Worm (Caenorhabditis elegans) whole organism, young adult: Measurements from ENCODE around the gene nifk-1.

Experiments used
- B0035.1 ChIP-seq: sonication (generic microtip); optimal IDR thresholded peaks from 2 replicates; lab custom pipeline; 2016; ENCODE audit warnings: missing genetic modification characterization, mild to moderate bottlenecking, missing compliant biosample characterization, missing genotype, missing genetic modification reagents
- C06A6.2 ChIP-seq: fragments of 200-800 bp; sonication (Bioruptor generic); conservative IDR thresholded peaks from 2 replicates; pipeline ENCODE4 v1.3.6; 2022; ENCODE audit warnings: missing genetic modification characterization, missing compliant biosample characterization
- C17E4.6 ChIP-seq: fragments of 200-800 bp; sonication (Bioruptor generic); IDR thresholded peaks from 2 replicates; pipeline ENCODE4 v1.3.6; 2022; ENCODE audit warnings: missing genetic modification reagents, missing genetic modification characterization, missing compliant biosample characterization
- F22D6.2 ChIP-seq: sonication (generic microtip); optimal IDR thresholded peaks from 2 replicates; lab custom pipeline; 2016; ENCODE audit warnings: mild to moderate bottlenecking, missing genetic modification characterization, missing compliant biosample characterization
- F39B2.1 ChIP-seq: fragments of 200-800 bp; sonication (Bioruptor generic); IDR thresholded peaks from 2 replicates; pipeline ENCODE4 v1.3.6; 2022; ENCODE audit warnings: missing genetic modification reagents, missing genetic modification characterization, missing compliant biosample characterization
- F57C9.4 ChIP-seq: sonication (generic microtip); optimal IDR thresholded peaks from 2 replicates; lab custom pipeline; 2017; ENCODE audit warnings: mild to moderate bottlenecking, missing genetic modification characterization, missing compliant biosample characterization
- K12H6.12 ChIP-seq: fragments of 200-800 bp; sonication (Bioruptor generic); optimal IDR thresholded peaks from 2 replicates; lab custom pipeline; 2018; ENCODE audit warnings: mild to moderate bottlenecking, missing genetic modification characterization, missing compliant biosample characterization
- Y56A3A.18 ChIP-seq: fragments of 200-800 bp; sonication (Bioruptor generic); IDR thresholded peaks from 2 replicates; pipeline ENCODE4 v1.3.6; 2022; ENCODE audit warnings: missing genetic modification reagents, missing genetic modification characterization, missing compliant biosample characterization
- athp-1 ChIP-seq: sonication (generic microtip); optimal IDR thresholded peaks from 2 replicates; lab custom pipeline; 2017; ENCODE audit warnings: mild to moderate bottlenecking, missing genetic modification characterization, missing compliant biosample characterization
- attf-3 ChIP-seq: fragments of 200-800 bp; sonication (Bioruptor generic); conservative IDR thresholded peaks from 2 replicates; pipeline ENCODE4 v1.3.6; 2022; ENCODE audit warnings: missing genetic modification reagents, missing genetic modification characterization, missing compliant biosample characterization
- attf-6 ChIP-seq: fragments of 200-800 bp; sonication (Bioruptor generic); IDR thresholded peaks from 2 replicates; pipeline ENCODE4 v1.3.6; 2022; ENCODE audit warnings: missing genetic modification reagents, missing genetic modification characterization, missing compliant biosample characterization
- bed-1 ChIP-seq: fragments of 200-800 bp; sonication (Bioruptor generic); IDR thresholded peaks from 2 replicates; pipeline ENCODE4 v1.3.6; 2022; ENCODE audit warnings: missing genetic modification reagents, missing genetic modification characterization, missing compliant biosample characterization
- cebp-1 ChIP-seq, 2 experiments: fragments of 200-800 bp in 1 of 2; sonication (Bioruptor generic) in 1 of 2; sonication (generic microtip) in 1 of 2; IDR thresholded peaks in 1 of 2; optimal IDR thresholded peaks in 1 of 2; 2 replicates each; pipeline versions ENCODE4 v1.3.6 to Lab custom; 2017 to 2022; ENCODE audit warnings: missing compliant biosample characterization in 2 of 2, missing genetic modification characterization in 2 of 2, mild to moderate bottlenecking in 1 of 2, missing genetic modification reagents in 1 of 2, moderate library complexity in 1 of 2
- cebp-2 ChIP-seq: fragments of 200-800 bp; sonication (Bioruptor generic); IDR thresholded peaks from 2 replicates; pipeline ENCODE4 v1.3.6; 2022; ENCODE audit warnings: missing genetic modification characterization, missing compliant biosample characterization
- ceh-100 ChIP-seq: fragments of 200-800 bp; sonication (Bioruptor generic); IDR thresholded peaks from 2 replicates; pipeline ENCODE4 v1.3.6; 2022; ENCODE audit warnings: missing genetic modification reagents, missing genetic modification characterization, missing compliant biosample characterization
- ceh-58 ChIP-seq: fragments of 200-800 bp; sonication (Bioruptor generic); IDR thresholded peaks from 2 replicates; pipeline ENCODE4 v1.3.6; 2022; ENCODE audit warnings: missing genetic modification characterization, missing compliant biosample characterization
- chd-7 ChIP-seq: sonication (generic microtip); optimal IDR thresholded peaks from 2 replicates; lab custom pipeline; 2016; ENCODE audit warnings: mild to moderate bottlenecking, missing genetic modification characterization, moderate library complexity, missing compliant biosample characterization
- die-1 ChIP-seq: sonication (generic microtip); optimal IDR thresholded peaks from 2 replicates; lab custom pipeline; 2016; ENCODE audit warnings: missing genotype, mild to moderate bottlenecking, missing genetic modification characterization, missing compliant biosample characterization
- dox-1 ChIP-seq: fragments of 200-800 bp; sonication (Bioruptor generic); IDR thresholded peaks from 2 replicates; pipeline ENCODE4 v1.3.6; 2022; ENCODE audit warnings: missing genetic modification reagents, missing genetic modification characterization, missing compliant biosample characterization
- dpff-1 ChIP-seq: sonication (generic microtip); optimal IDR thresholded peaks from 2 replicates; lab custom pipeline; 2017; ENCODE audit warnings: mild to moderate bottlenecking, missing genetic modification characterization, missing compliant biosample characterization
- hlh-26 ChIP-seq: fragments of 200-800 bp; sonication (Bioruptor generic); conservative IDR thresholded peaks from 2 replicates; pipeline ENCODE4 v1.3.6; 2022; ENCODE audit warnings: missing genetic modification reagents, missing genetic modification characterization, missing compliant biosample characterization
- hsf-1 ChIP-seq: fragments of 200-800 bp; sonication (Bioruptor generic); IDR thresholded peaks from 2 replicates; pipeline ENCODE4 v1.3.6; 2022; ENCODE audit warnings: missing genetic modification reagents, missing genetic modification characterization, missing compliant biosample characterization
- madf-3 ChIP-seq: fragments of 200-800 bp; sonication (Bioruptor generic); IDR thresholded peaks from 2 replicates; pipeline ENCODE4 v1.3.6; 2022; ENCODE audit warnings: missing genetic modification reagents, missing genetic modification characterization, missing compliant biosample characterization
- mes-4 ChIP-seq: sonication (generic microtip); optimal IDR thresholded peaks from 2 replicates; lab custom pipeline; 2016; ENCODE audit warnings: missing genotype, missing genetic modification characterization, missing compliant biosample characterization
- nfya-2 ChIP-seq: fragments of 200-800 bp; sonication (Bioruptor generic); IDR thresholded peaks from 2 replicates; pipeline ENCODE4 v1.3.6; 2022; ENCODE audit warnings: missing genetic modification reagents, missing genetic modification characterization, missing compliant biosample characterization
- nfyb-1 ChIP-seq: fragments of 200-800 bp; sonication (Bioruptor generic); IDR thresholded peaks from 2 replicates; pipeline ENCODE4 v1.3.6; 2022; ENCODE audit warnings: missing genetic modification reagents, missing genetic modification characterization, missing compliant biosample characterization
- nhr-120 ChIP-seq: fragments of 200-800 bp; sonication (Bioruptor generic); IDR thresholded peaks from 2 replicates; pipeline ENCODE4 v1.3.6; 2022; ENCODE audit warnings: missing genetic modification characterization, missing compliant biosample characterization
- nhr-80 ChIP-seq: sonication (generic microtip); optimal IDR thresholded peaks from 2 replicates; lab custom pipeline; 2016; ENCODE audit warnings: missing genetic modification characterization, missing compliant biosample characterization
- nhr-90 ChIP-seq: sonication (generic microtip); optimal IDR thresholded peaks from 2 replicates; lab custom pipeline; 2016; ENCODE audit warnings: missing genotype, mild to moderate bottlenecking, missing genetic modification characterization, missing compliant biosample characterization
- pbrm-1 ChIP-seq: fragments of 200-800 bp; sonication (Bioruptor generic); IDR thresholded peaks from 2 replicates; pipeline ENCODE4 v1.3.6; 2022; ENCODE audit warnings: missing genetic modification reagents, missing genetic modification characterization, missing compliant biosample characterization
- sdz-38 ChIP-seq: sonication (generic microtip); optimal IDR thresholded peaks from 2 replicates; lab custom pipeline; 2016; ENCODE audit warnings: missing genotype, missing genetic modification characterization, missing compliant biosample characterization
- snpc-1.3 ChIP-seq: sonication (generic microtip); optimal IDR thresholded peaks from 2 replicates; lab custom pipeline; 2017; ENCODE audit warnings: missing genetic modification characterization, mild to moderate bottlenecking, missing compliant biosample characterization, antibody characterized with exemption, moderate library complexity, missing genotype, missing genetic modification reagents; ENCODE audit not compliant: insufficient read depth
- tbp1 ChIP-seq: fragments of 200-800 bp; sonication (Bioruptor generic); optimal IDR thresholded peaks from 2 replicates; lab custom pipeline; 2018; ENCODE audit warnings: mild to moderate bottlenecking, missing genetic modification characterization, missing compliant biosample characterization
- tbx-9 ChIP-seq: sonication (generic microtip); optimal IDR thresholded peaks from 2 replicates; lab custom pipeline; 2016; ENCODE audit warnings: borderline replicate concordance, missing genetic modification characterization, inconsistent platforms, missing compliant biosample characterization
- ztf-18 ChIP-seq: sonication (generic microtip); optimal IDR thresholded peaks from 2 replicates; lab custom pipeline; 2016; ENCODE audit warnings: missing genotype, mild to moderate bottlenecking, missing genetic modification characterization, missing compliant biosample characterization
- ztf-26 ChIP-seq: sonication (generic microtip); optimal IDR thresholded peaks from 2 replicates; lab custom pipeline; 2017; ENCODE audit warnings: missing genetic modification characterization, missing compliant biosample characterization
- ztf-6 ChIP-seq: fragments of 200-800 bp; sonication (Bioruptor generic); IDR thresholded peaks from 2 replicates; pipeline ENCODE4 v1.3.6; 2022; ENCODE audit warnings: missing genetic modification reagents, missing genetic modification characterization, missing compliant biosample characterization

The nifk-1 gene

ce11 chrIII:4689595-4689994 lies 3.5 kb downstream of the nifk-1 start (continued):
- no peak for TF ChIP-seq madf-3 (GFP tag; lab: Robert Waterston, UW)
- peak; percentile 96 for TF ChIP-seq cebp-2 (GFP tag; lab: Robert Waterston, UW)
- TF ChIP-seq ztf-26 (tag; lab: Kevin White, UChicago) = peak; percentile 4
- TF ChIP-seq hsf-1 = peak; percentile 59; the same call in 1 of the 2 replicates
- 0 out of 2 replicates have a peak, but pooled peaks have one; percentile 7 for TF ChIP-seq F39B2.1 (GFP tag; lab: Robert Waterston, UW)
- no peak for TF ChIP-seq bed-1 (GFP tag; lab: Robert Waterston, UW)
- TF ChIP-seq ceh-58 = 0 out of 2 replicates have a peak, but pooled peaks have one; percentile 58
- TF ChIP-seq K12H6.12 (tag; lab: Kevin White, UChicago) = peak; percentile 61
- peak; percentile 26 for TF ChIP-seq F22D6.2 (tag; lab: Kevin White, UChicago)
- no peak for TF ChIP-seq C17E4.6 (GFP tag; lab: Robert Waterston, UW)
- TF ChIP-seq B0035.1 (tag; lab: Kevin White, UChicago) = peak; percentile 17
- peak; percentile 98 for TF ChIP-seq tbp1 (GFP tag; lab: Kevin White, UChicago)
- peak; percentile 95 for TF ChIP-seq die-1 (tag; lab: Kevin White, UChicago)
- peak; percentile 64 for TF ChIP-seq F57C9.4 (tag; lab: Kevin White, UChicago)
- peak; percentile 92 for TF ChIP-seq snpc-1.3 (tag; lab: Kevin White, UChicago)
- TF ChIP-seq nfya-2 (GFP tag; lab: Robert Waterston, UW) = no peak
- peak; percentile 72; the same call in 1 of the 2 replicates for TF ChIP-seq attf-6 (GFP tag; lab: Robert Waterston, UW)
- TF ChIP-seq C06A6.2 = no peak
- peak; percentile 94 for TF ChIP-seq athp-1 (tag; lab: Kevin White, UChicago)
- TF ChIP-seq attf-3 = 0 out of 2 replicates have a peak, but pooled peaks have one; percentile 26
- peak; percentile 66 for TF ChIP-seq pbrm-1 (GFP tag; lab: Robert Waterston, UW)
- TF ChIP-seq nhr-120 = 0 out of 2 replicates have a peak, but pooled peaks have one; percentile 55
- no peak for TF ChIP-seq sdz-38 (tag; lab: Kevin White, UChicago)
- peak; percentile 50; the same call in 1 of the 2 replicates for TF ChIP-seq cebp-1 (GFP tag; IDR thresholded peaks at IDR 0.05; lab: Robert Waterston, UW)
- no peak for TF ChIP-seq cebp-1 (tag; optimal IDR thresholded peaks at IDR 0.05; lab: Kevin White, UChicago)
- TF ChIP-seq hlh-26 (GFP tag; lab: Robert Waterston, UW) = no peak
- TF ChIP-seq Y56A3A.18 = 0 out of 2 replicates have a peak, but pooled peaks have one; percentile 45
- TF ChIP-seq ceh-100 (GFP tag; lab: Robert Waterston, UW) = 0 out of 2 replicates have a peak, but pooled peaks have one; percentile 28
- peak; percentile 98 for TF ChIP-seq nhr-90 (tag; lab: Kevin White, UChicago)
- peak; percentile 45 for TF ChIP-seq tbx-9 (tag; lab: Kevin White, UChicago)
- TF ChIP-seq ztf-18 = peak; percentile 89
- no peak for TF ChIP-seq dpff-1 (tag; lab: Kevin White, UChicago)

- no peak for TF ChIP-seq ztf-6 (GFP tag; lab: Robert Waterston, UW)
- TF ChIP-seq nfyb-1 = no peak
- TF ChIP-seq dox-1 (GFP tag; lab: Robert Waterston, UW) = no peak
- no peak for TF ChIP-seq chd-7 (tag; lab: Kevin White, UChicago)
- TF ChIP-seq ztf-18 = no peak
- no peak for TF ChIP-seq mes-4
- peak; percentile 51 for TF ChIP-seq nhr-80
Measured at ce11 chrIII:4688965-4689364, 4.1 kb downstream of the nifk-1 start, which contains the start of gene ppat-1. ppat-1 (plus strand) TSS chrIII:4689280.
